Worm (Caenorhabditis elegans) whole organism, L4 larva: Measurements from ENCODE around the gene Y45G12B.2.

Source experiments
- D1046.2 ChIP-seq: fragments of 200-800 bp; sonication (Bioruptor generic); IDR thresholded peaks from 2 replicates; pipeline ENCODE4 v1.3.6; 2022; ENCODE audit warnings: missing genetic modification characterization, missing compliant biosample characterization
- F10B5.3 ChIP-seq: sonication (generic microtip); optimal IDR thresholded peaks from 2 replicates; lab custom pipeline; 2016; ENCODE audit warnings: mild to moderate bottlenecking, missing genetic modification characterization, missing compliant biosample characterization
- F37D6.2 ChIP-seq: sonication (generic microtip); optimal IDR thresholded peaks from 2 replicates; lab custom pipeline; 2016; ENCODE audit warnings: mild to moderate bottlenecking, missing genetic modification characterization, missing compliant biosample characterization
- F49E8.2 ChIP-seq: sonication (generic microtip); optimal IDR thresholded peaks from 2 replicates; lab custom pipeline; 2016; ENCODE audit warnings: missing compliant biosample characterization, mild to moderate bottlenecking, missing genetic modification characterization, borderline replicate concordance
- R02D3.7 ChIP-seq: fragments of 150-350 bp; sonication (generic microtip); optimal IDR thresholded peaks from 3 replicates; lab custom pipeline; 2014; ENCODE audit warnings: missing biosample characterization, missing genetic modification characterization
- Y105C5A.15 ChIP-seq: fragments of 200-800 bp; sonication (Bioruptor generic); IDR thresholded peaks from 2 replicates; pipeline ENCODE4 v1.3.6; 2022; ENCODE audit warnings: missing genetic modification characterization, missing compliant biosample characterization
- Y75B8A.6 ChIP-seq: fragments of 200-800 bp; sonication (Bioruptor generic); IDR thresholded peaks from 2 replicates; pipeline ENCODE4 v1.3.6; 2022; ENCODE audit warnings: missing genetic modification reagents, missing genetic modification characterization, missing compliant biosample characterization
- arid-1 ChIP-seq: fragments of 200-800 bp; sonication (Bioruptor generic); conservative IDR thresholded peaks from 2 replicates; pipeline ENCODE4 v1.3.6; 2022; ENCODE audit warnings: missing genetic modification reagents, missing genetic modification characterization, missing compliant biosample characterization
- ceh-20 ChIP-seq: fragments of 200-800 bp; sonication (Bioruptor generic); IDR thresholded peaks from 2 replicates; pipeline ENCODE4 v1.3.6; 2022; ENCODE audit warnings: missing genetic modification reagents, missing genetic modification characterization, missing compliant biosample characterization
- ceh-32 ChIP-seq: sonication (generic microtip); optimal IDR thresholded peaks from 2 replicates; lab custom pipeline; 2016; ENCODE audit warnings: mild to moderate bottlenecking, missing genetic modification characterization, missing compliant biosample characterization; ENCODE audit not compliant: poor library complexity
- ceh-44 ChIP-seq: fragments of 200-800 bp; sonication (Bioruptor generic); IDR thresholded peaks from 2 replicates; pipeline ENCODE4 v1.3.6; 2022; ENCODE audit warnings: missing genetic modification reagents, missing genetic modification characterization, missing compliant biosample characterization
- ctbp-1 ChIP-seq: fragments of 200-800 bp; sonication (Bioruptor generic); IDR thresholded peaks from 2 replicates; pipeline ENCODE4 v1.3.6; 2022; ENCODE audit warnings: missing genetic modification reagents, missing genetic modification characterization, missing compliant biosample characterization
- daf-16 ChIP-seq, 3 experiments: sonication (generic microtip); optimal IDR thresholded peaks; 2 replicates each; lab custom pipeline; 2016 to 2017; ENCODE audit warnings: missing genetic modification characterization in 3 of 3, missing genetic modification reagents in 3 of 3, mild to moderate bottlenecking in 2 of 3, missing compliant biosample characterization in 2 of 3, missing biosample characterization in 1 of 3, moderate library complexity in 1 of 3
- daf-19 ChIP-seq: fragments of 200-800 bp; sonication (Bioruptor generic); conservative IDR thresholded peaks from 2 replicates; pipeline ENCODE4 v1.3.6; 2022; ENCODE audit warnings: missing genetic modification characterization, missing compliant biosample characterization
- daf-8 ChIP-seq: fragments of 200-800 bp; sonication (Bioruptor generic); IDR thresholded peaks from 2 replicates; pipeline ENCODE4 v1.3.6; 2022; ENCODE audit warnings: missing genetic modification characterization, missing compliant biosample characterization
- dmd-6 ChIP-seq: fragments of 200-800 bp; sonication (Bioruptor generic); IDR thresholded peaks from 2 replicates; pipeline ENCODE4 v1.3.6; 2022; ENCODE audit warnings: missing genetic modification reagents, missing genetic modification characterization, missing compliant biosample characterization
- duxl-1 ChIP-seq: sonication (generic microtip); optimal IDR thresholded peaks from 2 replicates; lab custom pipeline; 2016; ENCODE audit warnings: mild to moderate bottlenecking, missing genetic modification characterization, moderate library complexity, missing compliant biosample characterization; ENCODE audit not compliant: poor library complexity
- dve-1 ChIP-seq: sonication (generic microtip); optimal IDR thresholded peaks from 2 replicates; lab custom pipeline; 2017; ENCODE audit warnings: antibody characterized with exemption, mild to moderate bottlenecking, missing genetic modification characterization, missing compliant biosample characterization; ENCODE audit not compliant: insufficient read depth
- egl-27 ChIP-seq: sonication (generic microtip); optimal IDR thresholded peaks from 3 replicates; lab custom pipeline; 2017; ENCODE audit warnings: missing biosample characterization, missing genetic modification reagents, missing genetic modification characterization
- fos-1 ChIP-seq: fragments of 150-350 bp; optimal IDR thresholded peaks from 2 replicates; lab custom pipeline; 2014; ENCODE audit warnings: missing biosample characterization, missing genetic modification characterization
- hlh-11 ChIP-seq: fragments of 200-800 bp; sonication (Bioruptor generic); optimal IDR thresholded peaks from 2 replicates; lab custom pipeline; 2018; ENCODE audit warnings: mild to moderate bottlenecking, missing genetic modification characterization, missing compliant biosample characterization
- lin-13 ChIP-seq: fragments of 150-350 bp; optimal IDR thresholded peaks from 2 replicates; lab custom pipeline; 2014; ENCODE audit warnings: missing biosample characterization, missing genetic modification reagents, missing genetic modification characterization
- lin-15B ChIP-seq: fragments of 150-350 bp; sonication (generic microtip); optimal IDR thresholded peaks from 3 replicates; lab custom pipeline; 2014; ENCODE audit warnings: missing biosample characterization, missing genetic modification characterization
- lin-29 ChIP-seq: fragments of 200-800 bp; sonication (Bioruptor generic); IDR thresholded peaks from 2 replicates; pipeline ENCODE4 v1.3.6; 2022; ENCODE audit warnings: missing genetic modification reagents, missing genetic modification characterization, missing compliant biosample characterization
- madf-5 ChIP-seq, 2 experiments: fragments of 200-800 bp; sonication (Bioruptor generic); IDR thresholded peaks; 2 replicates each; pipeline ENCODE4 v1.3.6; 2022; ENCODE audit warnings: missing compliant biosample characterization in 2 of 2, missing genetic modification characterization in 2 of 2
- mdt-29 ChIP-seq: fragments of 200-800 bp; sonication (Bioruptor generic); IDR thresholded peaks from 2 replicates; pipeline ENCODE4 v1.3.6; 2022; ENCODE audit warnings: missing genetic modification reagents, missing genetic modification characterization, missing compliant biosample characterization
- mxl-2 ChIP-seq: fragments of 200-800 bp; sonication (Bioruptor generic); conservative IDR thresholded peaks from 2 replicates; pipeline ENCODE4 v1.3.6; 2022; ENCODE audit warnings: missing genetic modification reagents, missing genetic modification characterization, missing compliant biosample characterization
- mxl-3 ChIP-seq: fragments of 200-800 bp; sonication (Bioruptor generic); optimal IDR thresholded peaks from 2 replicates; lab custom pipeline; 2018; ENCODE audit warnings: mild to moderate bottlenecking, missing genetic modification characterization, missing compliant biosample characterization
- nhr-10 ChIP-seq: fragments of 150-350 bp; optimal IDR thresholded peaks from 2 replicates; lab custom pipeline; 2014; ENCODE audit warnings: missing biosample characterization, missing genetic modification characterization
- nhr-11 ChIP-seq: fragments of 150-350 bp; optimal IDR thresholded peaks from 2 replicates; lab custom pipeline; 2014; ENCODE audit warnings: missing biosample characterization, missing genetic modification characterization
- nhr-111 ChIP-seq: fragments of 200-800 bp; sonication (Bioruptor generic); optimal IDR thresholded peaks from 2 replicates; lab custom pipeline; 2018; ENCODE audit warnings: mild to moderate bottlenecking, missing genetic modification characterization, missing compliant biosample characterization
- nhr-28 ChIP-seq: fragments of 150-350 bp; optimal IDR thresholded peaks from 2 replicates; lab custom pipeline; 2014; ENCODE audit warnings: missing biosample characterization, missing genetic modification characterization
- nhr-48 ChIP-seq: sonication (generic microtip); optimal IDR thresholded peaks from 2 replicates; lab custom pipeline; 2016; ENCODE audit warnings: mild to moderate bottlenecking, missing genetic modification characterization, missing compliant biosample characterization
- nhr-76 ChIP-seq: fragments of 150-350 bp; optimal IDR thresholded peaks from 2 replicates; lab custom pipeline; 2014; ENCODE audit warnings: missing biosample characterization, missing genetic modification characterization
- pha-4 ChIP-seq, 2 experiments: fragments of 150-350 bp in 1 of 2; fragments of 200-800 bp in 1 of 2; sonication (Bioruptor generic) in 1 of 2; IDR thresholded peaks in 1 of 2; optimal IDR thresholded peaks in 1 of 2; 2 replicates each; pipeline versions ENCODE4 v1.3.6 to Lab custom; 2014 to 2022; ENCODE audit warnings: missing genetic modification characterization in 2 of 2, missing genetic modification reagents in 2 of 2, missing biosample characterization in 1 of 2, missing compliant biosample characterization in 1 of 2
- php-3 ChIP-seq: fragments of 200-800 bp; sonication (Bioruptor generic); IDR thresholded peaks from 2 replicates; pipeline ENCODE4 v1.3.6; 2022; ENCODE audit warnings: missing genetic modification reagents, missing genetic modification characterization, missing compliant biosample characterization
- pqm-1 ChIP-seq: sonication (generic microtip); optimal IDR thresholded peaks from 2 replicates; lab custom pipeline; 2017; ENCODE audit warnings: missing biosample characterization, missing genetic modification characterization
- sdz-12 ChIP-seq: fragments of 200-800 bp; sonication (Bioruptor generic); optimal IDR thresholded peaks from 2 replicates; lab custom pipeline; 2018; ENCODE audit warnings: mild to moderate bottlenecking, missing genetic modification characterization, missing compliant biosample characterization
- skn-1 ChIP-seq: fragments of 150-350 bp; optimal IDR thresholded peaks from 2 replicates; lab custom pipeline; 2014; ENCODE audit warnings: missing biosample characterization, missing genetic modification characterization
- spr-3 ChIP-seq: fragments of 200-800 bp; sonication (Bioruptor generic); optimal IDR thresholded peaks from 2 replicates; lab custom pipeline; 2018; ENCODE audit warnings: mild to moderate bottlenecking, missing genetic modification characterization, missing compliant biosample characterization
- unc-130 ChIP-seq: sonication (generic microtip); optimal IDR thresholded peaks from 2 replicates; lab custom pipeline; 2016; ENCODE audit warnings: missing genetic modification reagents, missing genetic modification characterization, missing compliant biosample characterization
- unc-39 ChIP-seq: sonication (generic microtip); optimal IDR thresholded peaks from 2 replicates; lab custom pipeline; 2017; ENCODE audit warnings: missing biosample characterization, missing genetic modification characterization
- unc-62 ChIP-seq, 3 experiments: fragments of 150-350 bp in 1 of 3; sonication (generic microtip); optimal IDR thresholded peaks in 2 of 3; peaks in 1 of 3; 1 replicate in 1 of 3; 2 replicates in 2 of 3; lab custom pipeline; 2014 to 2017; ENCODE audit warnings: missing biosample characterization in 3 of 3, missing genetic modification characterization in 3 of 3, missing genetic modification reagents in 3 of 3, missing genotype in 1 of 3
- zfp-3 ChIP-seq: fragments of 200-800 bp; sonication (Bioruptor generic); conservative IDR thresholded peaks from 2 replicates; pipeline ENCODE4 v1.3.6; 2022; ENCODE audit warnings: missing genetic modification reagents, missing genetic modification characterization, missing compliant biosample characterization
- zip-11 ChIP-seq: fragments of 200-800 bp; sonication (Bioruptor generic); IDR thresholded peaks from 2 replicates; pipeline ENCODE4 v1.3.6; 2022; ENCODE audit warnings: missing genetic modification characterization, missing compliant biosample characterization
- zip-2 ChIP-seq: fragments of 150-350 bp; optimal IDR thresholded peaks from 2 replicates; lab custom pipeline; 2014; ENCODE audit warnings: missing biosample characterization, missing genetic modification characterization
- ztf-11 ChIP-seq: fragments of 150-350 bp; optimal IDR thresholded peaks from 2 replicates; lab custom pipeline; 2014; ENCODE audit warnings: missing biosample characterization, missing genetic modification characterization
- ztf-7 ChIP-seq: fragments of 150-350 bp; optimal IDR thresholded peaks from 2 replicates; lab custom pipeline; 2014; ENCODE audit warnings: missing biosample characterization, missing genetic modification characterization

Y45G12B.2 gene

ce11 chrV:2657682-2658081, 36.9 kb upstream of the Y45G12B.2 start (continued):
- TF ChIP-seq mxl-3 (GFP tag; lab: Kevin White, UChicago) (no peak), daf-16 (GFP tag; optimal IDR thresholded peaks at IDR 0.05; lab: Kevin White, UChicago) (no peak), daf-16 (tag; optimal IDR thresholded peaks at IDR 0.05; lab: Kevin White, UChicago) (peak; percentile 66), nhr-10 (tag; lab: Kevin White, UChicago) (no peak), Y105C5A.15 (GFP tag; lab: Robert Waterston, UW) (no peak), duxl-1 (tag; lab: Kevin White, UChicago) (no peak), R02D3.7 (tag; lab: Kevin White, UChicago) (no peak), F49E8.2 (tag; lab: Kevin White, UChicago) (no peak), nhr-76 (no peak), skn-1 (tag; lab: Kevin White, UChicago) (no peak), F10B5.3 (no peak), fos-1 (tag; lab: Kevin White, UChicago) (no peak), nhr-11 (tag; lab: Kevin White, UChicago) (no peak), mdt-29 (GFP tag; lab: Robert Waterston, UW) (no peak), daf-8 (GFP tag; lab: Robert Waterston, UW) (no peak), zip-11 (no peak), egl-27 (no peak), Y75B8A.6 (GFP tag; lab: Robert Waterston, UW) (no peak), unc-130 (no peak), zfp-3 (GFP tag; lab: Robert Waterston, UW) (no peak), ceh-32 (no peak), daf-19 (no peak), lin-15B (tag; lab: Kevin White, UChicago) (no peak), pqm-1 (tag; lab: Kevin White, UChicago) (peak; percentile 9), ctbp-1 (GFP tag; lab: Robert Waterston, UW) (no peak), nhr-28 (peak; percentile 18), ceh-44 (GFP tag; lab: Robert Waterston, UW) (no peak), hlh-11 (tag; lab: Kevin White, UChicago) (peak; percentile 13), unc-39 (tag; lab: Kevin White, UChicago) (no peak), ztf-7 (no peak), madf-5 (GFP tag; IDR thresholded peaks at IDR 0.05; lab: Robert Waterston, UW) (no peak)

ce11 chrV:2660457-2660856, 34.1 kb upstream of the Y45G12B.2 start:
- TF ChIP-seq lin-29 (GFP tag; lab: Robert Waterston, UW) = no peak
- TF ChIP-seq hlh-11 (tag; lab: Kevin White, UChicago) = no peak
- TF ChIP-seq lin-13 (GFP tag; lab: Kevin White, UChicago) = no peak
- no peak for TF ChIP-seq arid-1 (GFP tag; lab: Robert Waterston, UW)
- TF ChIP-seq sdz-12 (GFP tag; lab: Kevin White, UChicago) = no peak
- no peak for TF ChIP-seq pha-4 (GFP tag; IDR thresholded peaks at IDR 0.05; lab: Robert Waterston, UW)
- TF ChIP-seq pha-4 (tag; optimal IDR thresholded peaks at IDR 0.05; lab: Kevin White, UChicago) = no peak
- peak in 1 of 2 experiments; percentile 93 for TF ChIP-seq unc-62 (GFP tag; optimal IDR thresholded peaks at IDR 0.05 in 1 of 2; lab: Kevin White, UChicago)
- TF ChIP-seq unc-62 (tag; optimal IDR thresholded peaks at IDR 0.05; lab: Kevin White, UChicago) = no peak
- TF ChIP-seq php-3 (GFP tag; lab: Robert Waterston, UW) = no peak
- no peak for TF ChIP-seq F37D6.2 (tag; lab: Kevin White, UChicago)

- TF ChIP-seq dmd-6 (GFP tag; lab: Robert Waterston, UW) (peak; percentile 57), dve-1 (tag; lab: Kevin White, UChicago) (peak; percentile 10), nhr-11 (tag; lab: Kevin White, UChicago) (no peak), zip-2 (tag; lab: Kevin White, UChicago) (no peak), daf-19 (no peak), D1046.2 (GFP tag; lab: Robert Waterston, UW) (no peak), ztf-11 (no peak), pqm-1 (tag; lab: Kevin White, UChicago) (no peak), spr-3 (GFP tag; lab: Kevin White, UChicago) (no peak), mxl-2 (GFP tag; lab: Robert Waterston, UW) (0 out of 2 replicates have a peak, but pooled peaks have one; percentile 20), pha-4 (GFP tag; IDR thresholded peaks at IDR 0.05; lab: Robert Waterston, UW) (peak; percentile 85), pha-4 (tag; optimal IDR thresholded peaks at IDR 0.05; lab: Kevin White, UChicago) (no peak), nhr-48 (tag; lab: Kevin White, UChicago) (no peak), ceh-20 (GFP tag; lab: Robert Waterston, UW) (no peak), lin-13 (GFP tag; lab: Kevin White, UChicago) (peak; percentile 78), nhr-111 (GFP tag; lab: Kevin White, UChicago) (peak; percentile 82)
These were observed 30.0 kb upstream of the Y45G12B.2 start, which contains the start of gene ndx-2 for ce11 chrV:2664525-2665053. Gene ndx-2 (minus strand): TSS chrV:2665003.
